Worm (Caenorhabditis elegans) whole organism, late embryonic: Measurements from ENCODE around the gene klo-2.
A peak's percentile ranks its signal among the peaks of the same experiment; 100 is the strongest.
"Not testable (repeated sequence)": the region's sequence is repeated elsewhere in the genome, so short reads cannot be mapped to it uniquely, and the experiment has no call there.

Experiments
- C08G9.2 ChIP-seq: sonication (generic microtip); optimal IDR thresholded peaks from 2 replicates; lab custom pipeline; 2016; ENCODE audit warnings: mild to moderate bottlenecking, missing genetic modification characterization, moderate library complexity, missing compliant biosample characterization
- C38D4.7 ChIP-seq: fragments of 200-800 bp; sonication (Bioruptor generic); optimal IDR thresholded peaks from 2 replicates; lab custom pipeline; 2018; ENCODE audit warnings: mild to moderate bottlenecking, missing genetic modification characterization, moderate library complexity, missing compliant biosample characterization
- T23F11.4 ChIP-seq: fragments of 200-800 bp; sonication (Bioruptor generic); optimal IDR thresholded peaks from 2 replicates; lab custom pipeline; 2018; ENCODE audit warnings: mild to moderate bottlenecking, missing genetic modification characterization, missing compliant biosample characterization
- ama-1 ChIP-seq: fragments of 150-350 bp; optimal IDR thresholded peaks from 2 replicates; lab custom pipeline; 2014
- ceh-19 ChIP-seq: fragments of 200-800 bp; sonication (Bioruptor generic); optimal IDR thresholded peaks from 2 replicates; lab custom pipeline; 2018; ENCODE audit warnings: mild to moderate bottlenecking, missing genetic modification characterization, missing compliant biosample characterization
- ceh-2 ChIP-seq: sonication (generic microtip); optimal IDR thresholded peaks from 2 replicates; lab custom pipeline; 2016; ENCODE audit warnings: missing genotype, missing genetic modification characterization, missing compliant biosample characterization
- ceh-22 ChIP-seq: sonication (generic microtip); optimal IDR thresholded peaks from 2 replicates; lab custom pipeline; 2017; ENCODE audit warnings: missing biosample characterization, missing genetic modification characterization
- ceh-24 ChIP-seq: sonication (generic microtip); optimal IDR thresholded peaks from 2 replicates; lab custom pipeline; 2016; ENCODE audit warnings: mild to moderate bottlenecking, missing genetic modification characterization, missing compliant biosample characterization
- ceh-31 ChIP-seq: sonication (generic microtip); optimal IDR thresholded peaks from 2 replicates; lab custom pipeline; 2016; ENCODE audit warnings: missing genetic modification characterization, missing compliant biosample characterization
- ceh-34 ChIP-seq: sonication (generic microtip); optimal IDR thresholded peaks from 2 replicates; lab custom pipeline; 2016; ENCODE audit warnings: mild to moderate bottlenecking, missing genetic modification characterization, missing compliant biosample characterization
- ceh-45 ChIP-seq: fragments of 200-800 bp; sonication (Bioruptor generic); IDR thresholded peaks from 2 replicates; pipeline ENCODE4 v1.3.6; 2022; ENCODE audit warnings: missing genetic modification reagents, missing genetic modification characterization, missing compliant biosample characterization
- ceh-48 ChIP-seq: sonication (generic microtip); optimal IDR thresholded peaks from 2 replicates; lab custom pipeline; 2016; ENCODE audit warnings: missing genetic modification characterization, inconsistent platforms, missing compliant biosample characterization
- ceh-6 ChIP-seq: fragments of 200-800 bp; sonication (Bioruptor generic); optimal IDR thresholded peaks from 2 replicates; lab custom pipeline; 2018; ENCODE audit warnings: mild to moderate bottlenecking, missing genetic modification characterization, missing compliant biosample characterization
- dmd-4 ChIP-seq: sonication (generic microtip); optimal IDR thresholded peaks from 2 replicates; lab custom pipeline; 2016; ENCODE audit warnings: borderline replicate concordance, missing genetic modification characterization, missing compliant biosample characterization
- dve-1 ChIP-seq: sonication (generic microtip); optimal IDR thresholded peaks from 2 replicates; lab custom pipeline; 2017; ENCODE audit warnings: antibody characterized with exemption, mild to moderate bottlenecking, missing genetic modification characterization, missing compliant biosample characterization
- elt-2 ChIP-seq: sonication (generic microtip); optimal IDR thresholded peaks from 2 replicates; lab custom pipeline; 2016; ENCODE audit warnings: missing genetic modification reagents, missing genetic modification characterization, missing compliant biosample characterization
- eyg-1 ChIP-seq: sonication (generic microtip); optimal IDR thresholded peaks from 2 replicates; lab custom pipeline; 2016; ENCODE audit warnings: missing genotype, missing genetic modification characterization, missing compliant biosample characterization
- fax-1 ChIP-seq: sonication (generic microtip); optimal IDR thresholded peaks from 2 replicates; lab custom pipeline; 2016; ENCODE audit warnings: missing genotype, missing genetic modification characterization, missing compliant biosample characterization
- hlh-13 ChIP-seq: fragments of 200-800 bp; sonication (Bioruptor generic); optimal IDR thresholded peaks from 2 replicates; lab custom pipeline; 2018; ENCODE audit warnings: mild to moderate bottlenecking, missing genetic modification characterization, missing compliant biosample characterization
- hlh-30 ChIP-seq: sonication (generic microtip); optimal IDR thresholded peaks from 2 replicates; lab custom pipeline; 2017; ENCODE audit warnings: antibody characterized with exemption, missing genetic modification characterization, missing compliant biosample characterization; ENCODE audit not compliant: insufficient read depth
- hlh-6 ChIP-seq: sonication (generic microtip); optimal IDR thresholded peaks from 2 replicates; lab custom pipeline; 2016; ENCODE audit warnings: missing genotype, missing genetic modification characterization, missing compliant biosample characterization
- hlh-8 ChIP-seq: sonication (generic microtip); optimal IDR thresholded peaks from 2 replicates; lab custom pipeline; 2016; ENCODE audit warnings: missing genotype, missing genetic modification characterization, missing compliant biosample characterization
- lin-11 ChIP-seq: fragments of 200-800 bp; sonication (Bioruptor generic); optimal IDR thresholded peaks from 2 replicates; lab custom pipeline; 2018; ENCODE audit warnings: mild to moderate bottlenecking, missing genetic modification characterization, missing compliant biosample characterization
- madf-2 ChIP-seq: sonication (generic microtip); optimal IDR thresholded peaks from 2 replicates; lab custom pipeline; 2017; ENCODE audit warnings: missing genetic modification characterization, missing compliant biosample characterization
- mec-3 ChIP-seq: sonication (generic microtip); optimal IDR thresholded peaks from 2 replicates; lab custom pipeline; 2016; ENCODE audit warnings: borderline replicate concordance, missing genetic modification characterization, missing compliant biosample characterization
- nfya-1 ChIP-seq: sonication (generic microtip); optimal IDR thresholded peaks from 2 replicates; lab custom pipeline; 2017; ENCODE audit warnings: missing genetic modification characterization, mild to moderate bottlenecking, missing compliant biosample characterization, antibody characterized with exemption, moderate library complexity
- nhr-11 ChIP-seq: fragments of 150-350 bp; optimal IDR thresholded peaks from 2 replicates; lab custom pipeline; 2014; ENCODE audit warnings: missing biosample characterization, missing genetic modification characterization
- npax-4 ChIP-seq: sonication (generic microtip); optimal IDR thresholded peaks from 2 replicates; lab custom pipeline; 2016; ENCODE audit warnings: missing genetic modification characterization, missing compliant biosample characterization
- pax-1 ChIP-seq: fragments of 150-350 bp; optimal IDR thresholded peaks from 2 replicates; lab custom pipeline; 2014; ENCODE audit warnings: missing biosample characterization, missing genetic modification characterization
- pha-2 ChIP-seq: sonication (generic microtip); optimal IDR thresholded peaks from 2 replicates; lab custom pipeline; 2017; ENCODE audit warnings: mild to moderate bottlenecking, missing genetic modification characterization, missing compliant biosample characterization
- ref-2 ChIP-seq: sonication (generic microtip); optimal IDR thresholded peaks from 2 replicates; lab custom pipeline; 2016; ENCODE audit warnings: missing genetic modification characterization, missing compliant biosample characterization
- rnt-1 ChIP-seq: sonication (generic microtip); optimal IDR thresholded peaks from 2 replicates; lab custom pipeline; 2016; ENCODE audit warnings: missing genetic modification characterization, missing compliant biosample characterization
- sdc-2 ChIP-seq: sonication (generic microtip); optimal IDR thresholded peaks from 2 replicates; lab custom pipeline; 2016; ENCODE audit warnings: missing genotype, missing genetic modification characterization, missing compliant biosample characterization
- tbx-2 ChIP-seq: sonication (generic microtip); optimal IDR thresholded peaks from 2 replicates; lab custom pipeline; 2016; ENCODE audit warnings: missing genetic modification characterization, missing compliant biosample characterization
- ttx-3 ChIP-seq: sonication (generic microtip); optimal IDR thresholded peaks from 2 replicates; lab custom pipeline; 2016; ENCODE audit warnings: missing genetic modification reagents, missing genetic modification characterization, missing compliant biosample characterization

The klo-2 gene

DNA sequence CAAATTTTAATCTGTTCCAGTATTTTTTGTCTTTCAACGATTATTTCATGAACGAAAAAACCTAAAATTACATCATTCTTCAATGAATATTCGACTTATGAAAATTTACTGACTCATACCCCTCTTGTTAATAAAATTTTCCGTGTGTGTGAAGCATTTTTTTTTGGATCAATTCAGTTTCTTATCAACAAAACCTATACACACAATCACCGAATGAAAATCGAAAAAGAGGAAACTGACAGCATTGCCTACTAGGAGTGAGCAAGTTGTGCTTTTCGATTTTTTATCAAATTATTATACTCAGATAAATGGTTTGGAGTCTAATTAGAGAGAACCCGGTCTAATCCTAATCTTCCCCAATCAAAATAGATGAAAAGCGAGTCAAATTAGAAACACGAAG, 12.7 kb downstream of the klo-2 start, which contains the start of gene E02H9.3:
Gene E02H9.3 (plus strand): TSS at position 301 of the 400 bp plus-strand sequence.
- TF ChIP-seq ceh-34 (tag; lab: Kevin White, UChicago); ceh-22; hlh-13 (GFP tag; lab: Kevin White, UChicago): not testable (repeated sequence)

DNA sequence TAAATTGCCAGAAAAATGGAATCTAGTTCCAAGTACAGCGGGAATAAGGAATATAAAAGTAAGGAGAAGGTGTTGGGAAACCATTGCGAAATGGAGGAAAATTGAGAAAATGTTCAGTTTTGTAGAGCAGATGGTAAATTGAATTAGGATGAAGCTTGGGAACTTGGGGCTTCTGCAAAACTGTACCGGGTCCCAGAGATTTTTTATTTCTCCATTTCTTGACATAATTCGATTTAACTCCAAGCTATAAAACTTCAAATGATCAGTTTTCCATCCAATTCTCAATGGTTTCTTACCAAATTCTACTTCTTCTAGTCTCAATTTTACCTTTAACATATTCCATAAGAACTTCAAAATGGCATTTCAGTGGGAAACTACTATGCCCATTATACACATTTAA, 22.2 kb downstream of the klo-2 start, which contains the start of the genes E02H9.9 and E02H9.1:
Gene E02H9.9 (minus strand): TSS at position 101 of the 400 bp plus-strand sequence.
Gene E02H9.1 (plus strand): TSS at position 285 of the 400 bp plus-strand sequence.
- TF ChIP-seq T23F11.4, result no peak
- TF ChIP-seq ceh-19 (GFP tag; lab: Kevin White, UChicago), result no peak
- TF ChIP-seq ceh-45 (GFP tag; lab: Robert Waterston, UW), result no peak
- TF ChIP-seq hlh-13 (GFP tag; lab: Kevin White, UChicago), result no peak
- TF ChIP-seq hlh-30, result no peak
- no peak for TF ChIP-seq dmd-4 (tag; lab: Kevin White, UChicago)
- no peak for TF ChIP-seq C38D4.7
- no peak for TF ChIP-seq npax-4 (tag; lab: Kevin White, UChicago)
- no peak for TF ChIP-seq nhr-11
- TF ChIP-seq ama-1 (lab: Kevin White, UChicago), result no peak
- TF ChIP-seq ceh-31, result no peak
- TF ChIP-seq eyg-1 (tag; lab: Kevin White, UChicago), result no peak
- TF ChIP-seq hlh-6, result no peak
- TF ChIP-seq hlh-8 (tag; lab: Kevin White, UChicago), result no peak
- no peak for TF ChIP-seq C08G9.2 (tag; lab: Kevin White, UChicago)

DNA sequence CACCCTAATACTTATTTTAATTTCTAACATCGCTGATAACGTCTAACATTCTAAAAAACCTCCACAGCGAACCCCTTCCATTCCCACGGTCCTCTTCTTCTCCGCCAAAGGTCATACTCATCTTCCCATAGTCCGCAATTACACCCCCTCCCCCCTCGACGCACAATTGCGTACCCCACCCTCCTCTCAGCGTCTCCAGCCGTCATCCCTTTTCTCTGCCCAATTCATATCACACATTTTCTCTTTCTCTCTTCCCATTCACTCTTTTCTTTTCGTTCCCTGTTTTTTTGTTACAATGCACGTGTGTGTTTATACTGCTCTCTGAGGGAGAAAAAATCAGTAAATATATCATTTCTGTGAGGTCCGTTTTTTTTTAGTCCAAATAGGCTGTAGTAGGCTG, 25.8 kb downstream of the klo-2 start:
- TF ChIP-seq sdc-2 (tag; lab: Kevin White, UChicago) (no peak), rnt-1 (tag; lab: Kevin White, UChicago) (no peak), hlh-30 (peak; percentile 61), tbx-2 (peak; percentile 7), elt-2 (tag; lab: Kevin White, UChicago) (peak; percentile 29), pha-2 (tag; lab: Kevin White, UChicago) (no peak), dve-1 (tag; lab: Kevin White, UChicago) (peak; percentile 2), nfya-1 (tag; lab: Kevin White, UChicago) (peak; percentile 71)

DNA sequence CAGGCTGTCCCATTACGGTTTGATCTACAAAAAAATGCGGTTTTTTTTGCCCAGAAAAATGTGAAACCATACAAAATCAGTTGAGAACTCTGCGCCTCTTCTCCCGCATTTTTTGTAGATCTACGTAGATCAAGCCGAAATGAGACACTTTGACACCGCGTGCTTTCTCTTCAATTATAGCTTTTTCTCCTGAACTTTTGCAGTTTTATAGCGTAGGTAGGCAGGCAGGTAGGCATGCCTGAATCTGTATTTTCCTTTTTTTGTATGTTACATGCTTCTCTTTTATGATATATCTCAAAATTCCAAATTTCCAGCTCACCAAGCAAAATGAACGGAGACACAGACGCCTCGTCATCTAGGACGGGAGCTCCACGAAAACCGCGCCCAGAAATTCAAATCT, 27.5 kb downstream of the klo-2 start, which contains the start of gene smg-6:
Gene smg-6 (plus strand): TSS at position 301 of the 400 bp plus-strand sequence.
- TF ChIP-seq dmd-4 (tag; lab: Kevin White, UChicago) (no peak), lin-11 (tag; lab: Kevin White, UChicago) (no peak), ref-2 (no peak), eyg-1 (tag; lab: Kevin White, UChicago) (no peak), dve-1 (tag; lab: Kevin White, UChicago) (no peak), mec-3 (tag; lab: Kevin White, UChicago) (no peak), ceh-6 (GFP tag; lab: Kevin White, UChicago) (no peak), T23F11.4 (no peak), pax-1 (tag; lab: Kevin White, UChicago) (no peak), ama-1 (lab: Kevin White, UChicago) (no peak), ceh-48 (tag; lab: Kevin White, UChicago) (no peak), ceh-2 (tag; lab: Kevin White, UChicago) (no peak), fax-1 (tag; lab: Kevin White, UChicago) (no peak), ceh-31 (no peak), ceh-24 (tag; lab: Kevin White, UChicago) (no peak)
- TF ChIP-seq, all 69 proteins: peak for 0

DNA sequence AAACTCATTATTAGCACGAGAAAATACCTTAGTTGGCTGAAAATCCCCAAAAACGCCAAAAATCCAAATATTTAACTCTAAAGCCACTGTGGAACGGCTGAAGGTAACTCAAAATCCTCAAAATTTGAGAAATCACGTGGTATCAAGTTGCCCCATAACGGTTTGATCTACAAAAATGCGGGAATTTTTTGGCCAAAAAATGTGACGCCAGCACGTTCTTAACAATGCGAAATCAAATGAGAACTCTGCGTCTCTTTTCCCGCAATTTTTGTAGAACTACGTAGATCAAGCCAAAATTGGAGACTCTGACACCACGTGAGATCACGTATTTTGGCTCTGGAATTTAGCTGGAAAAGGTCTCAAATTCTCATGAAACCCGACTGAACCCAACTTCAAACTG, 28.8 kb downstream of the klo-2 start:
- no peak for TF ChIP-seq C08G9.2 (tag; lab: Kevin White, UChicago)
- no peak for TF ChIP-seq madf-2 (tag; lab: Kevin White, UChicago)
- no peak for TF ChIP-seq ttx-3 (tag; lab: Kevin White, UChicago)
